Worm (Caenorhabditis elegans): ENCODE results near the gene sre-56.

The sre-56 gene

ce11 chrII:12341566-12342223, 17.4 kb downstream of the sre-56 start:
- TF ChIP-seq unc-62 (GFP tag; optimal IDR thresholded peaks at IDR 0.05) (no peak), ceh-43 (GFP tag; optimal IDR thresholded peaks at IDR 0.05) (no peak), mep-1 (tag; optimal IDR thresholded peaks at IDR 0.05) (no peak), sptf-1 (tag; optimal IDR thresholded peaks at IDR 0.05) (no peak), ceh-83 (GFP tag; optimal IDR thresholded peaks at IDR 0.05) (no peak), flh-1 (GFP tag; optimal IDR thresholded peaks at IDR 0.05) (no peak), ces-1 (GFP tag; optimal IDR thresholded peaks at IDR 0.05) (no peak), unc-120 (tag; optimal IDR thresholded peaks at IDR 0.05; ENCODE audit: poor library complexity, severe bottlenecking) (no peak), sem-2 (GFP tag; optimal IDR thresholded peaks at IDR 0.05) (no peak), tbx-8 (GFP tag; optimal IDR thresholded peaks at IDR 0.05) (no peak), pha-4 (tag; optimal IDR thresholded peaks at IDR 0.05) (no peak)

- TF ChIP-seq mab-5 (tag; optimal IDR thresholded peaks at IDR 0.05) (no peak), lin-13 (tag; optimal IDR thresholded peaks at IDR 0.05) (no peak), ztf-11 (tag; optimal IDR thresholded peaks at IDR 0.05) (no peak), nhr-76 (tag; optimal IDR thresholded peaks at IDR 0.05) (no peak), nhr-237 (tag; optimal IDR thresholded peaks at IDR 0.05) (no peak), mls-2 (tag; optimal IDR thresholded peaks at IDR 0.05) (no peak), ceh-43 (GFP tag; optimal IDR thresholded peaks at IDR 0.05) (no peak), flh-1 (GFP tag; optimal IDR thresholded peaks at IDR 0.05) (no peak), lsy-2 (tag; optimal IDR thresholded peaks at IDR 0.05) (no peak), ceh-83 (GFP tag; optimal IDR thresholded peaks at IDR 0.05) (no peak), sem-2 (GFP tag; optimal IDR thresholded peaks at IDR 0.05) (no peak), bed-3 (GFP tag; optimal IDR thresholded peaks at IDR 0.05) (no peak), M03D4.4 (tag; optimal IDR thresholded peaks at IDR 0.05) (no peak)
Observed at ce11 chrII:12342928-12343327, 18.7 kb downstream of the sre-56 start.

ce11 chrII:12343710-12344109, 19.5 kb downstream of the sre-56 start:
- TF ChIP-seq lsy-2 (tag; optimal IDR thresholded peaks at IDR 0.05), result no peak
- no peak for TF ChIP-seq cnd-1 (tag; optimal IDR thresholded peaks at IDR 0.05)
- TF ChIP-seq unc-120 (tag; optimal IDR thresholded peaks at IDR 0.05; ENCODE audit: poor library complexity, severe bottlenecking), result no peak
- TF ChIP-seq ham-2 (GFP tag; optimal IDR thresholded peaks at IDR 0.05), result peak; percentile 30

ce11 chrII:12344787-12345186, 20.5 kb downstream of the sre-56 start, which contains the start of gene C44C11.6:
Gene C44C11.6 (plus strand): TSS chrII:12344809.
- TF ChIP-seq unc-120 (tag; optimal IDR thresholded peaks at IDR 0.05; ENCODE audit: poor library complexity, severe bottlenecking) (no peak), ceh-39 (tag; optimal IDR thresholded peaks at IDR 0.05) (no peak), lin-13 (tag; optimal IDR thresholded peaks at IDR 0.05) (no peak)

DNA sequence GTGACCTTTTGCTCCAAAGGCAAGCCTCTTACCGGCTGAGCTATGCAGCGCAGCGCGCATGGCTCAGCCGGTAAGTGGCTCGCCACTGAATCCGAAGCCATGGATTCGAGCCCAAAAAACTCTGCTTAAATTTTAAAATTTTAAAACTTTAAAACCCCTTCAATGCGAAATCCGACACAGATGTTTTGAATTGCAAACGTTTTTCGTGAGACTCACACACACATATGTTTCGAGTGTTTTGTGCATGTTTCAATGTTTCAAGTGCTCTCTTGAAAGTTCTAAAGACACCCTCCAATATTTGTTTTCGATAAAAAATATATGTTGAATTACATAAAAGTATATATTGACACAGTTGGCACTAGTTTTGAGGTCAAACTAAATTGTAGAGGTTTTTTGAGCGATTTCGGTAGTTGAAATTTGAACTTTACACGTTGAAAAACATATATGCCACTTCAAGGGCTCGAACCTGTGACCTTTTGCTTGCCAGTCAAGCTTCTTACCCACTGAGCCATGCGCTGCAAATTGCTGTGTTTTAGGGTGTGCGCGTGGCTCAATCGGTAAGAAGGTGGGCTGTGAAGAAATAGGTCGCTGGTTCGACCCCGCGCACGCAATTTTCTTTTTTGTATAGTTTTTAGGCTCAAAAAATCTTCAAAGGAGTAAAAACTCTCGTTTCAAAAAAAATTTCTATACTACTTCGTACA, 22.2 kb downstream of the sre-56 start:
- TF ChIP-seq ces-1 (GFP tag; optimal IDR thresholded peaks at IDR 0.05), result no peak
- TF ChIP-seq snpc-4 (tag; optimal IDR thresholded peaks at IDR 0.05), result no peak
- TF ChIP-seq ham-2 (GFP tag; optimal IDR thresholded peaks at IDR 0.05), result no peak
- TF ChIP-seq mab-5 (tag; optimal IDR thresholded peaks at IDR 0.05), result no peak
- TF ChIP-seq elt-1 (tag; optimal IDR thresholded peaks at IDR 0.05; ENCODE audit: borderline replicate concordance, insufficient read depth), result no peak
- no peak for TF ChIP-seq tbx-8 (GFP tag; optimal IDR thresholded peaks at IDR 0.05)
- no peak for TF ChIP-seq sem-2 (GFP tag; optimal IDR thresholded peaks at IDR 0.05)
- TF ChIP-seq cnd-1 (tag; optimal IDR thresholded peaks at IDR 0.05), result no peak
- TF ChIP-seq lin-32 (GFP tag; optimal IDR thresholded peaks at IDR 0.05), result no peak
- no peak for TF ChIP-seq nhr-2 (tag; optimal IDR thresholded peaks at IDR 0.05)
- TF ChIP-seq zip-8 (tag; optimal IDR thresholded peaks at IDR 0.05), result no peak
- no peak for TF ChIP-seq ceh-83 (GFP tag; optimal IDR thresholded peaks at IDR 0.05)
- TF ChIP-seq ztf-11 (tag; optimal IDR thresholded peaks at IDR 0.05), result no peak

DNA sequence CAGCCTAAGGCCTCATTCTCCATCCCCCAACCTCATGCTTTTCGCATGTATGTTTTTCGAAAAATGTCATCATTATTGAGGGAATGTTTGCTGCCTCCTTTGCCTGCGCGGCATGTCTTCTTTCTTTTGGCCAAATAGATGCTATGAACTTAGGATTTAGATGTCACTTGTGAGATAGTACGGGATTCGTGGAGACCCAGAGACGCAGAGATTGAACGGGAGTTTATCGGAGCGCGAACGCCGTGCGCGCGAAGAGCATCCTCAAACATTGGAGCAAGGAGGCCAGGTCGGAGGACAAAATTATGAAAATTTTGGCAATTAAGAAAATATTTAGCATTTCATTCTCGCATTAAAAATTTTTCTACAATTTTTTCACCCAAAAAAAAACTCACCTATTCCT, 24.7 kb downstream of the sre-56 start:
- TF ChIP-seq elt-3 (tag; optimal IDR thresholded peaks at IDR 0.05), result no peak
- TF ChIP-seq blmp-1 (tag; optimal IDR thresholded peaks at IDR 0.05), result no peak
- TF ChIP-seq mls-2 (tag; optimal IDR thresholded peaks at IDR 0.05), result no peak
- no peak for TF ChIP-seq cnd-1 (tag; optimal IDR thresholded peaks at IDR 0.05)
- TF ChIP-seq ham-2 (GFP tag; optimal IDR thresholded peaks at IDR 0.05), result no peak
- TF ChIP-seq elt-1 (tag; optimal IDR thresholded peaks at IDR 0.05; ENCODE audit: borderline replicate concordance, insufficient read depth), result no peak
- peak; percentile 18 for TF ChIP-seq unc-120 (tag; optimal IDR thresholded peaks at IDR 0.05; ENCODE audit: poor library complexity, severe bottlenecking)
- peak; percentile 29 for TF ChIP-seq pha-4 (tag; optimal IDR thresholded peaks at IDR 0.05)
- no peak for TF ChIP-seq snpc-4 (tag; optimal IDR thresholded peaks at IDR 0.05)
